Fruit fly (Drosophila melanogaster): Measurements from ENCODE around the gene Ide.

dm6 chr3L:20387038-20387842 is 11.5 kb upstream of the Ide start:
- TF ChIP-seq fd59A (GFP tag; optimal IDR thresholded peaks at IDR 0.05) (no peak), CG9139 (GFP tag; optimal IDR thresholded peaks at IDR 0.05) (no peak), dac (GFP tag; optimal IDR thresholded peaks at IDR 0.05) (no peak), Sox102F (GFP tag; optimal IDR thresholded peaks at IDR 0.05) (no peak), pdm3 (GFP tag; optimal IDR thresholded peaks at IDR 0.05) (no peak), CG16779 (tag; optimal IDR thresholded peaks at IDR 0.05) (no peak), ss (GFP tag; optimal IDR thresholded peaks at IDR 0.05) (no peak), CG11902 (GFP tag; optimal IDR thresholded peaks at IDR 0.05) (no peak), CG6276 (GFP tag; optimal IDR thresholded peaks at IDR 0.05) (no peak)

All from whole organism, prepupa.